Fruit fly (Drosophila melanogaster): Measurements from ENCODE around the gene sov.

- TF ChIP-seq acj6 (GFP tag; optimal IDR thresholded peaks at IDR 0.05) (no peak), CG6163 (GFP tag; IDR thresholded peaks at IDR 0.05) (peak; percentile 37; the same call in 2 of the 3 replicates), CG16779 (tag; optimal IDR thresholded peaks at IDR 0.05) (no peak), ss (GFP tag; optimal IDR thresholded peaks at IDR 0.05) (no peak)
These were observed 38.7 kb downstream of the sov start for dm6 chrX:6794826-6795225.

Measured in whole organism, prepupa.